Fruit fly (Drosophila melanogaster): ENCODE results near the gene CG10920.

The CG10920 gene

dm6 chrX:7888386-7889024, 34.5 kb upstream of the CG10920 start, which contains the start of gene Acat1 (continued):
- TF ChIP-seq Spps (tag; optimal IDR thresholded peaks at IDR 0.05), result peak; percentile 23
- no peak for TF ChIP-seq ERR (GFP tag; optimal IDR thresholded peaks at IDR 0.05)
- 0 out of 2 replicates have a peak, but pooled peaks have one; percentile 42 for TF ChIP-seq ranshi (GFP tag; IDR thresholded peaks at IDR 0.05)
- TF ChIP-seq HLH54F (GFP tag; optimal IDR thresholded peaks at IDR 0.05), result peak; percentile 48
- TF ChIP-seq rib (GFP tag; IDR thresholded peaks at IDR 0.05), result no peak
- peak; percentile 23 for TF ChIP-seq CG10462 (GFP tag; optimal IDR thresholded peaks at IDR 0.05)
- peak; percentile 61 for TF ChIP-seq CG6791 (GFP tag; IDR thresholded peaks at IDR 0.05; ENCODE audit: partially characterized antibody)
- no peak for TF ChIP-seq nau (GFP tag; optimal IDR thresholded peaks at IDR 0.05)
- peak; percentile 73 for TF ChIP-seq CG2116 (GFP tag; optimal IDR thresholded peaks at IDR 0.05)
- peak; percentile 64 for TF ChIP-seq CG18476 (GFP tag; optimal IDR thresholded peaks at IDR 0.05)
- no peak for TF ChIP-seq tll (GFP tag; optimal IDR thresholded peaks at IDR 0.05)
- peak; percentile 32 for TF ChIP-seq cwo (GFP tag; optimal IDR thresholded peaks at IDR 0.05)
- no peak for TF ChIP-seq CG1603 (tag; optimal IDR thresholded peaks at IDR 0.05)
- TF ChIP-seq CG32772 (GFP tag; IDR thresholded peaks at IDR 0.05), result 0 out of 2 replicates have a peak, but pooled peaks have one; percentile 5
- TF ChIP-seq Opbp (GFP tag; IDR thresholded peaks at IDR 0.05; ENCODE audit: partially characterized antibody), result peak; percentile 20; the same call in 1 of the 3 replicates
- peak; percentile 65 for TF ChIP-seq CG12155 (GFP tag; optimal IDR thresholded peaks at IDR 0.05)
- peak; percentile 31 for TF ChIP-seq CG13424 (tag; optimal IDR thresholded peaks at IDR 0.05)
- TF ChIP-seq sisA (GFP tag; IDR thresholded peaks at IDR 0.05), result peak; percentile 51
- TF ChIP-seq CG10366 (GFP tag; IDR thresholded peaks at IDR 0.05), result peak; percentile 33; the same call in 1 of the 2 replicates
- TF ChIP-seq CG33557 (GFP tag; optimal IDR thresholded peaks at IDR 0.05), result no peak
- peak; percentile 52 for TF ChIP-seq Meics (GFP tag; optimal IDR thresholded peaks at IDR 0.05)
- 0 out of 2 replicates have a peak, but pooled peaks have one; percentile 30 for TF ChIP-seq CG31224 (GFP tag; IDR thresholded peaks at IDR 0.05)
- TF ChIP-seq Hsf (GFP tag; optimal IDR thresholded peaks at IDR 0.05), result peak; percentile 69
- no peak for TF ChIP-seq Trl (optimal IDR thresholded peaks at IDR 0.05)
- peak; percentile 52 for TF ChIP-seq Trl (GFP tag; optimal IDR thresholded peaks at IDR 0.05)
- no peak for TF ChIP-seq CG3065 (GFP tag; optimal IDR thresholded peaks at IDR 0.05)
- no peak for TF ChIP-seq CG7839 (tag; optimal IDR thresholded peaks at IDR 0.05)
- TF ChIP-seq CG3995 (GFP tag; optimal IDR thresholded peaks at IDR 0.05), result peak; percentile 39
- TF ChIP-seq mld (GFP tag; IDR thresholded peaks at IDR 0.05; ENCODE audit: partially characterized antibody), result no peak
- 0 out of 2 replicates have a peak, but pooled peaks have one; percentile 14 for TF ChIP-seq wdn (GFP tag; IDR thresholded peaks at IDR 0.05)
- peak; percentile 51 for TF ChIP-seq tgo (GFP tag; IDR thresholded peaks at IDR 0.05)
- TF ChIP-seq NK7.1 (GFP tag; optimal IDR thresholded peaks at IDR 0.05), result peak; percentile 38
- peak; percentile 11 for TF ChIP-seq CG16815 (GFP tag; optimal IDR thresholded peaks at IDR 0.05)
- TF ChIP-seq CG10654 (GFP tag; optimal IDR thresholded peaks at IDR 0.05), result peak; percentile 48
- TF ChIP-seq pan (optimal IDR thresholded peaks at IDR 0.05), result no peak
- TF ChIP-seq pan (GFP tag; optimal IDR thresholded peaks at IDR 0.05 in 1 of 2, IDR thresholded peaks at IDR 0.05 in 1 of 2), result peak in 1 of 2 experiments; percentile 61
- peak; percentile 64 for TF ChIP-seq mam (GFP tag; optimal IDR thresholded peaks at IDR 0.05)
- TF ChIP-seq dm (GFP tag; optimal IDR thresholded peaks at IDR 0.05), result peak; percentile 32
- TF ChIP-seq crc (GFP tag; optimal IDR thresholded peaks at IDR 0.05), result peak; percentile 1
- no peak for TF ChIP-seq CG7357 (GFP tag; IDR thresholded peaks at IDR 0.05)
- peak; percentile 52 for TF ChIP-seq CG12659 (GFP tag; optimal IDR thresholded peaks at IDR 0.05)
- no peak for TF ChIP-seq Dfd (GFP tag; optimal IDR thresholded peaks at IDR 0.05)
- TF ChIP-seq lov (optimal IDR thresholded peaks at IDR 0.05), result no peak
- no peak for TF ChIP-seq lov (GFP tag; IDR thresholded peaks at IDR 0.05)
- peak; percentile 65 for TF ChIP-seq caup (GFP tag; optimal IDR thresholded peaks at IDR 0.05; ENCODE audit: severe bottlenecking)
- peak; percentile 34 for TF ChIP-seq CG4820 (GFP tag; optimal IDR thresholded peaks at IDR 0.05)
- peak; percentile 34 for TF ChIP-seq Atf-2 (GFP tag; optimal IDR thresholded peaks at IDR 0.05)
- peak; percentile 58 for TF ChIP-seq CG34422 (GFP tag; IDR thresholded peaks at IDR 0.05)
- no peak for TF ChIP-seq tup (GFP tag; optimal IDR thresholded peaks at IDR 0.05)
- TF ChIP-seq CG2678 (tag; optimal IDR thresholded peaks at IDR 0.05), result peak; percentile 58
